Fruit fly (Drosophila melanogaster): ENCODE results near the gene CG12948.

Gene CG12948

DNA sequence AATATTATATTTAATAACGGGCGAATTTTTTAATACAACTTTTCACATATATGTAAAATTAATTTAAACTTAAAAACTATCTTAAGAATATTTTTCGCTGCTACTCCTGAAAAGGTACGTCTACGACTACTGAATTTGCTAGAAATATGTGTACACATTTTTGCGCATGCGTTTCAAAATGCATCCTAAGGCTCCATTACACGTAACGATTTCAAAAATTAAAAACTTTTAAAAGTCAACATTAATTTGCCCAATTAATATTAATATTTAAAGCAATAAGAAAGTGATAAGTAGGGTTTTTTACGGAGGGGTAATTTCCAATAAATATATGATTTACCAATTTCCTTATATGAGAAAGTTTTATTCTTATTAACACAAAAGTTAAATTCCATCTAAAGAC, 16.8 kb downstream of the CG12948 start, which contains the start of gene FoxP:
FoxP (minus strand) TSS at position 89 of the 400 bp plus-strand sequence.
- TF ChIP-seq Eip93F (GFP tag; optimal IDR thresholded peaks at IDR 0.05) (no peak), Sox14 (GFP tag; optimal IDR thresholded peaks at IDR 0.05) (no peak), Sox15 (GFP tag; optimal IDR thresholded peaks at IDR 0.05) (no peak), Sox102F (GFP tag; optimal IDR thresholded peaks at IDR 0.05) (no peak), fd85E (GFP tag; optimal IDR thresholded peaks at IDR 0.05) (no peak), CG11902 (GFP tag; optimal IDR thresholded peaks at IDR 0.05) (no peak), CG34406 (GFP tag; optimal IDR thresholded peaks at IDR 0.05) (no peak), salr (GFP tag; optimal IDR thresholded peaks at IDR 0.05) (no peak), achi (GFP tag; optimal IDR thresholded peaks at IDR 0.05) (no peak), Hr38 (GFP tag; optimal IDR thresholded peaks at IDR 0.05) (no peak), Eip78C (GFP tag) (no peak), lz (GFP tag; optimal IDR thresholded peaks at IDR 0.05) (no peak), pdm3 (GFP tag; optimal IDR thresholded peaks at IDR 0.05) (no peak), eg (GFP tag; IDR thresholded peaks at IDR 0.05) (no peak), CG8319 (GFP tag; optimal IDR thresholded peaks at IDR 0.05) (no peak), CG1621 (tag; optimal IDR thresholded peaks at IDR 0.05) (no peak), Hr39 (GFP tag; optimal IDR thresholded peaks at IDR 0.05) (no peak), spab (GFP tag; optimal IDR thresholded peaks at IDR 0.05) (no peak)

DNA sequence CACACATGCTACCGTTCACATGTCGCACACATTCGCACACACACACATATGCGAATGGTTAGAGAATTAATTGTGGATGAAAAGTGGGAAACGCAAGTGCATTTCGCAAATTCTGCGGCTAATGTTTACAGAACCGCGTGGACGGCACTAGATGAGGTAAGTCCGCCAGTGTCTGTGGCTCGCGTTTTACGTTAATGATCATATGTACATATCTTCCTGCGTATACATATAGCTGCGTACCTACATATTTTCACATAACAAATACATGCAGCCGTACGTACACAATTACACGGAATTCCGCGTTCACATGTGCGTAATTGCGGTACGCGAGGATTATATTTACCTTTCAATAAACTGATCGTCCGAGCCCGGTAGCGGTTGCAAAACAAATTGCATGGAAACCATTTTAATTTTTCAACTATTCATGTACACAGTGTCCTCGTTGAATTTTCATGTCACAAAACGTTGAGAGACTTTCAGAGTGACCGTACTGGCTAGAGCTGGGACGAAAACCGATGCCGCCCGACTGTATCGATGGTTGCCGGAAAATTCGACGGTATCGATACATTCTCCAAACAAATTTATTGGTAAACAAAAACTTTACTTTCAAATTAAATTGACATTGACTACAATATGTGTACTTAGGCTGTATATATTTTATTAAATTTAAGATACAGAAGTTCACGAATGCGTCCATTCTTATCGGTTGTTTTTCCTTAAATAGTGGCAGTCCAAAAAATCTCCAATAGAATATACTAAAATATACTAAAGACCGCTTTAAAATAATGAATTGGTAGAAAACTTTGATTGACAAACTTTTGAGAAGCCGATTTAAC, 22.2 kb downstream of the CG12948 start, which contains the start of gene hyd:
hyd (minus strand) TSS at position 495 of the 836 bp plus-strand sequence.
- no peak for TF ChIP-seq esn (GFP tag; optimal IDR thresholded peaks at IDR 0.05)
- TF ChIP-seq fkh (GFP tag; optimal IDR thresholded peaks at IDR 0.05): peak; percentile 55
- TF ChIP-seq Hr38 (GFP tag; optimal IDR thresholded peaks at IDR 0.05): no peak
- TF ChIP-seq Ets21C (GFP tag; optimal IDR thresholded peaks at IDR 0.05): no peak

DNA sequence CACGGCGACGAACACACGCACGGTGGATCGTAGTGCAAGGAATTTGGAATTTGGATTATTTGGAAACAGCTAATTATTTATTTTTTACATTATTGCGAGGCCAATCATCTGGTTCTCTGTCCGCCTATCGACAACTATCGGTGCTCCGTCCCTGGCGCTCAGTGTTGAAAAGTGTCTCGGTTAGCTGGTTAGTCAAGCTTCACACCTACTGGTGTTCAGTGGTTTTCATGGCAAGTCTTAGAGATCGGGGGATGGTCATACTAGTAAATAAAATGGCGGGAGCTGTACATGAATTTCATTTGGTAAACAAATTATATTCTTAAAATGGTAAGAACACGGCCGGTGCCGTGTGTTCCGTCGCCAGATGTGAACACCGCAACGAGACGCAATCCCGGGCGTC, 36.7 kb downstream of the CG12948 start, which contains the start of the genes trbd and dmt:
trbd (minus strand) TSS at position 152 of the 400 bp plus-strand sequence.
dmt (plus strand) TSS at position 257 of the 400 bp plus-strand sequence.
- TF ChIP-seq Eip93F (GFP tag; optimal IDR thresholded peaks at IDR 0.05) (no peak), CG6808 (GFP tag; optimal IDR thresholded peaks at IDR 0.05) (no peak), Hr39 (GFP tag; optimal IDR thresholded peaks at IDR 0.05) (no peak), CG11762 (GFP tag; optimal IDR thresholded peaks at IDR 0.05; ENCODE audit: insufficient read depth) (no peak), Eip78C (GFP tag) (no peak), CG8319 (GFP tag; optimal IDR thresholded peaks at IDR 0.05) (no peak), fkh (GFP tag; optimal IDR thresholded peaks at IDR 0.05) (peak; percentile 99), CG10631 (GFP tag; optimal IDR thresholded peaks at IDR 0.05) (no peak), CG6854 (GFP tag; optimal IDR thresholded peaks at IDR 0.05) (peak; percentile 75), CG8119 (GFP tag; IDR thresholded peaks at IDR 0.05) (no peak), lz (GFP tag; optimal IDR thresholded peaks at IDR 0.05) (no peak), Blimp-1 (GFP tag; optimal IDR thresholded peaks at IDR 0.05) (peak; percentile 41)

DNA sequence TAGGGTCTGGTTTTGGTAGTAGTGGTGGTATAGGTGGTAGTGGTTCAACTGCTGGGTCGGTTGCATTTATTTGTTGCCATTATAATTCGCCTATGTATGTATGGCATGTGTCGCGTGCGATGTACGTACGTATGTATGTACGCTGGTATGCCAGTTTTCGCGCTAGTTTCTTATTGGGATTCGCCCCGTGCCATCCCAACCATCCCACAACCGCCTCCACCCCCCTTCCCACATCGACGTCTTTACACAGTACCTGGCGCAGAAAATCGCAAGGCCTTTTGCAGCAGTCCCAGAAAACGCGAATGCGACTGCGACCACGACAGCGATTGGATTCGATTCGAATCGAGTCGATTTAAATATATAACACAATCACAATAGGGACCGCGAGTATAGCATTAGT, 37.3 kb downstream of the CG12948 start:
- TF ChIP-seq fd59A (GFP tag; optimal IDR thresholded peaks at IDR 0.05) (no peak), esn (GFP tag; optimal IDR thresholded peaks at IDR 0.05) (no peak), Sox15 (GFP tag; optimal IDR thresholded peaks at IDR 0.05) (no peak), net (GFP tag; optimal IDR thresholded peaks at IDR 0.05) (no peak), CG6792 (GFP tag; optimal IDR thresholded peaks at IDR 0.05) (no peak)

DNA sequence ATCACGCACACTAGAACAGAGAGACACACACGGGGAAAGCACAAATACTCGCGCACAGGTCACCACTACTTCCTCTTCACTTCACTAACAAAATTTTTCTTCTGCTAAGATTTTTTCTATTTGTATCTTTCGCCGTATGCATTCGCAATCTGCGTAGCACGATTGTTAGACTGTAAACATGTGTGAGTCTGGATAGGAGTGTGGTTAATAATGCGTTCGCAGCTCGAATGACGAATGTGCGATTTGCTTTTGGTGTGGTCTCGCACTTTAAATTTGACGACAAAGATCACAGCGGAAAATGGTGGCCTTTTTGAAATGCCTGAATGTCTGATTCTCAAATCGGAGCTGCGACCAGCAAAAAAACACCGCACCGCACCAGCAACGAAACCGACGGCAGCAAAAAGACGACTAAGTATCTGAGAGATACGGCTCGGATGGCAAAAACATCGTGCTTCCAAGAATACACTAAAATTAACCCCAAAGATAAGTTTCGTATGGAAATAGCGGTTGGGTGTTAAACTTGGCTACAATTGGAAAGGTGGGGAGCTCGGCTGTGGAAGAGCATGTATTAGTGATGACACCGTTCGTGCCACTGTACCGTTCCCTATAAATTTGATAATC, 42.4 kb downstream of the CG12948 start, which contains the start of gene Unc-115a:
Unc-115a (minus strand) TSS at position 410 of the 621 bp plus-strand sequence.
- TF ChIP-seq CG6808 (GFP tag; optimal IDR thresholded peaks at IDR 0.05) (no peak), Gug (GFP tag; IDR thresholded peaks at IDR 0.05) (no peak), eg (GFP tag; IDR thresholded peaks at IDR 0.05) (no peak), Sox15 (GFP tag; optimal IDR thresholded peaks at IDR 0.05) (no peak), CG11762 (GFP tag; optimal IDR thresholded peaks at IDR 0.05; ENCODE audit: insufficient read depth) (no peak), Hr38 (GFP tag; optimal IDR thresholded peaks at IDR 0.05) (no peak), Blimp-1 (GFP tag; optimal IDR thresholded peaks at IDR 0.05) (no peak), CG3919 (GFP tag; optimal IDR thresholded peaks at IDR 0.05) (no peak), OdsH (GFP tag; optimal IDR thresholded peaks at IDR 0.05) (no peak), spab (GFP tag; optimal IDR thresholded peaks at IDR 0.05) (no peak), CG16779 (tag; optimal IDR thresholded peaks at IDR 0.05) (no peak), esn (GFP tag; optimal IDR thresholded peaks at IDR 0.05) (peak; percentile 55), svp (GFP tag) (no peak), fkh (GFP tag; optimal IDR thresholded peaks at IDR 0.05) (peak; percentile 35), lz (GFP tag; optimal IDR thresholded peaks at IDR 0.05) (peak; percentile 38), Smox (GFP tag; optimal IDR thresholded peaks at IDR 0.05) (no peak), CG10631 (GFP tag; optimal IDR thresholded peaks at IDR 0.05) (no peak), CG8632 (GFP tag; optimal IDR thresholded peaks at IDR 0.05) (no peak), Sox14 (GFP tag; optimal IDR thresholded peaks at IDR 0.05) (peak; percentile 69), pdm3 (GFP tag; optimal IDR thresholded peaks at IDR 0.05) (no peak), CG8119 (GFP tag; IDR thresholded peaks at IDR 0.05) (no peak), CG6854 (GFP tag; optimal IDR thresholded peaks at IDR 0.05) (peak; percentile 28), Lpt (GFP tag; optimal IDR thresholded peaks at IDR 0.05) (no peak), Hr39 (GFP tag; optimal IDR thresholded peaks at IDR 0.05) (no peak), Ets21C (GFP tag; optimal IDR thresholded peaks at IDR 0.05) (no peak)

All from whole organism, prepupa.